Fruit fly (Drosophila melanogaster): ENCODE data around the gene Hip1.

dm6 chr3L:12815756-12816155 is 42.4 kb upstream of the Hip1 start:
- TF ChIP-seq D1 (tag; optimal IDR thresholded peaks at IDR 0.05) (no peak), fd96Ca (GFP tag; IDR thresholded peaks at IDR 0.05) (no peak), rn (GFP tag; IDR thresholded peaks at IDR 0.05) (no peak), EcR (GFP tag; optimal IDR thresholded peaks at IDR 0.05) (no peak), CG12605 (GFP tag; IDR thresholded peaks at IDR 0.05) (no peak), CG14655 (GFP tag; optimal IDR thresholded peaks at IDR 0.05) (no peak), CG4496 (GFP tag; IDR thresholded peaks at IDR 0.05) (no peak), CG32121 (GFP tag; IDR thresholded peaks at IDR 0.05) (no peak), CG8159 (tag; optimal IDR thresholded peaks at IDR 0.05) (no peak), Pif1A (GFP tag; optimal IDR thresholded peaks at IDR 0.05) (no peak), CG34367 (tag; optimal IDR thresholded peaks at IDR 0.05) (no peak), CG17806 (tag; optimal IDR thresholded peaks at IDR 0.05) (no peak)

Measured in whole organism, pupa.